Worm (Caenorhabditis elegans) whole organism, young adult: ENCODE measurements around the gene unc-7.

ENCODE experiments used
- B0336.3 ChIP-seq: fragments of 200-800 bp; sonication (Bioruptor generic); IDR thresholded peaks from 2 replicates; pipeline ENCODE4 v1.3.6; 2022; ENCODE audit warnings: missing genetic modification characterization, missing compliant biosample characterization
- F33H1.4 ChIP-seq: fragments of 200-800 bp; sonication (Bioruptor generic); IDR thresholded peaks from 2 replicates; pipeline ENCODE4 v1.3.6; 2022; ENCODE audit warnings: missing genetic modification reagents, missing genetic modification characterization, missing compliant biosample characterization
- F49E8.2 ChIP-seq: sonication (generic microtip); optimal IDR thresholded peaks from 3 replicates; lab custom pipeline; 2017; ENCODE audit warnings: missing genetic modification characterization, mild to moderate bottlenecking, missing compliant biosample characterization, antibody characterized with exemption, moderate library complexity; ENCODE audit not compliant: insufficient read depth
- T07F8.4 ChIP-seq: sonication (generic microtip); optimal IDR thresholded peaks from 2 replicates; lab custom pipeline; 2016; ENCODE audit warnings: mild to moderate bottlenecking, missing genetic modification characterization, moderate library complexity, missing compliant biosample characterization
- ZK185.1 ChIP-seq: sonication (generic microtip); optimal IDR thresholded peaks from 2 replicates; lab custom pipeline; 2016; ENCODE audit warnings: mild to moderate bottlenecking, missing genetic modification characterization, missing compliant biosample characterization; ENCODE audit not compliant: poor library complexity, severe bottlenecking
- ama-1 ChIP-seq, 3 experiments: fragments of 150-350 bp in 1 of 3; sonication (generic microtip) in 2 of 3; optimal IDR thresholded peaks; 2 replicates each; lab custom pipeline; 2014 to 2018; ENCODE audit warnings: missing biosample characterization in 2 of 3, missing genetic modification characterization in 2 of 3, missing genetic modification reagents in 2 of 3
- attf-3 ChIP-seq: fragments of 200-800 bp; sonication (Bioruptor generic); conservative IDR thresholded peaks from 2 replicates; pipeline ENCODE4 v1.3.6; 2022; ENCODE audit warnings: missing genetic modification reagents, missing genetic modification characterization, missing compliant biosample characterization
- attf-6 ChIP-seq: fragments of 200-800 bp; sonication (Bioruptor generic); IDR thresholded peaks from 2 replicates; pipeline ENCODE4 v1.3.6; 2022; ENCODE audit warnings: missing genetic modification reagents, missing genetic modification characterization, missing compliant biosample characterization
- bed-1 ChIP-seq: fragments of 200-800 bp; sonication (Bioruptor generic); IDR thresholded peaks from 2 replicates; pipeline ENCODE4 v1.3.6; 2022; ENCODE audit warnings: missing genetic modification reagents, missing genetic modification characterization, missing compliant biosample characterization
- bed-2 ChIP-seq: fragments of 200-800 bp; sonication (Bioruptor generic); IDR thresholded peaks from 2 replicates; pipeline ENCODE4 v1.3.6; 2022; ENCODE audit warnings: missing genetic modification reagents, missing genetic modification characterization, missing compliant biosample characterization
- cebp-1 ChIP-seq, 2 experiments: fragments of 200-800 bp in 1 of 2; sonication (Bioruptor generic) in 1 of 2; sonication (generic microtip) in 1 of 2; IDR thresholded peaks in 1 of 2; optimal IDR thresholded peaks in 1 of 2; 2 replicates each; pipeline versions ENCODE4 v1.3.6 to Lab custom; 2017 to 2022; ENCODE audit warnings: missing compliant biosample characterization in 2 of 2, missing genetic modification characterization in 2 of 2, mild to moderate bottlenecking in 1 of 2, missing genetic modification reagents in 1 of 2, moderate library complexity in 1 of 2
- ceh-58 ChIP-seq: fragments of 200-800 bp; sonication (Bioruptor generic); IDR thresholded peaks from 2 replicates; pipeline ENCODE4 v1.3.6; 2022; ENCODE audit warnings: missing genetic modification characterization, missing compliant biosample characterization
- ceh-79 ChIP-seq: sonication (generic microtip); optimal IDR thresholded peaks from 2 replicates; lab custom pipeline; 2017; ENCODE audit warnings: mild to moderate bottlenecking, missing genetic modification characterization, missing compliant biosample characterization
- ceh-91 ChIP-seq: fragments of 200-800 bp; sonication (Bioruptor generic); IDR thresholded peaks from 2 replicates; pipeline ENCODE4 v1.3.6; 2022; ENCODE audit warnings: missing genetic modification reagents, missing genetic modification characterization, missing compliant biosample characterization
- efl-1 ChIP-seq: fragments of 150-350 bp; optimal IDR thresholded peaks from 2 replicates; lab custom pipeline; 2014; ENCODE audit warnings: missing biosample characterization, missing genetic modification reagents, missing genetic modification characterization
- ets-4 ChIP-seq: fragments of 200-800 bp; sonication (Bioruptor generic); optimal IDR thresholded peaks from 2 replicates; lab custom pipeline; 2018; ENCODE audit warnings: mild to moderate bottlenecking, missing genetic modification characterization, missing compliant biosample characterization
- him-1 ChIP-seq: sonication (generic microtip); optimal IDR thresholded peaks from 2 replicates; lab custom pipeline; 2016; ENCODE audit warnings: missing genotype, missing genetic modification reagents, missing genetic modification characterization, missing compliant biosample characterization
- hlh-12 ChIP-seq: sonication (generic microtip); optimal IDR thresholded peaks from 2 replicates; lab custom pipeline; 2016; ENCODE audit warnings: missing genetic modification characterization, missing compliant biosample characterization
- lin-26 ChIP-seq: fragments of 200-800 bp; sonication (Bioruptor generic); IDR thresholded peaks from 2 replicates; pipeline ENCODE4 v1.3.6; 2022; ENCODE audit warnings: missing genetic modification reagents, missing genetic modification characterization, missing compliant biosample characterization
- lir-1 ChIP-seq: fragments of 200-800 bp; sonication (Bioruptor generic); conservative IDR thresholded peaks from 2 replicates; pipeline ENCODE4 v1.3.6; 2022; ENCODE audit warnings: missing genetic modification reagents, missing genetic modification characterization, missing compliant biosample characterization
- lsl-1 ChIP-seq: fragments of 200-800 bp; sonication (Bioruptor generic); optimal IDR thresholded peaks from 2 replicates; lab custom pipeline; 2018; ENCODE audit warnings: mild to moderate bottlenecking, missing genetic modification characterization, moderate library complexity, missing compliant biosample characterization
- lsy-27 ChIP-seq: sonication (generic microtip); optimal IDR thresholded peaks from 2 replicates; lab custom pipeline; 2017; ENCODE audit warnings: missing genetic modification characterization, mild to moderate bottlenecking, missing compliant biosample characterization, antibody characterized with exemption, missing genotype, borderline replicate concordance; ENCODE audit not compliant: insufficient read depth
- mel-28 ChIP-seq: sonication (generic microtip); optimal IDR thresholded peaks from 2 replicates; lab custom pipeline; 2016; ENCODE audit warnings: borderline replicate concordance, mild to moderate bottlenecking, missing genetic modification characterization, missing compliant biosample characterization
- nhr-27 ChIP-seq: fragments of 200-800 bp; sonication (Bioruptor generic); optimal IDR thresholded peaks from 2 replicates; lab custom pipeline; 2018; ENCODE audit warnings: mild to moderate bottlenecking, missing genetic modification characterization, moderate library complexity, missing compliant biosample characterization
- nhr-80 ChIP-seq: sonication (generic microtip); optimal IDR thresholded peaks from 2 replicates; lab custom pipeline; 2016; ENCODE audit warnings: missing genetic modification characterization, missing compliant biosample characterization
- rec-8 ChIP-seq, 2 experiments: sonication (generic microtip); optimal IDR thresholded peaks; 2 replicates each; lab custom pipeline; 2016; ENCODE audit warnings: mild to moderate bottlenecking in 2 of 2, missing genetic modification characterization in 2 of 2, missing genetic modification reagents in 2 of 2, missing genotype in 2 of 2, missing biosample characterization in 1 of 2, missing compliant biosample characterization in 1 of 2, moderate library complexity in 1 of 2
- rpc-1 ChIP-seq, 2 experiments: fragments of 150-350 bp in 1 of 2; sonication (generic microtip) in 1 of 2; optimal IDR thresholded peaks; 2 replicates each; lab custom pipeline; 2014 to 2018; ENCODE audit warnings: missing biosample characterization in 1 of 2, missing genetic modification characterization in 1 of 2, missing genetic modification reagents in 1 of 2, missing genotype in 1 of 2
- sea-2 ChIP-seq: fragments of 200-800 bp; sonication (Bioruptor generic); IDR thresholded peaks from 2 replicates; pipeline ENCODE4 v1.3.6; 2022; ENCODE audit warnings: missing genetic modification characterization, missing compliant biosample characterization
- snpc-4 ChIP-seq, 5 experiments: fragments of 150-350 bp in 1 of 5; sonication (generic microtip) in 4 of 5; optimal IDR thresholded peaks; 2 replicates each; lab custom pipeline; 2014 to 2018; ENCODE audit warnings: missing genetic modification characterization in 5 of 5, missing biosample characterization in 3 of 5, antibody characterized with exemption in 2 of 5, mild to moderate bottlenecking in 2 of 5, missing compliant biosample characterization in 2 of 5, missing genotype in 2 of 5, moderate library complexity in 2 of 5, missing genetic modification reagents in 1 of 5
- somi-1 ChIP-seq: fragments of 200-800 bp; sonication (Bioruptor generic); optimal IDR thresholded peaks from 2 replicates; lab custom pipeline; 2018; ENCODE audit warnings: mild to moderate bottlenecking, missing genetic modification characterization, missing compliant biosample characterization
- ztf-22 ChIP-seq: fragments of 200-800 bp; sonication (Bioruptor generic); optimal IDR thresholded peaks from 2 replicates; lab custom pipeline; 2018; ENCODE audit warnings: mild to moderate bottlenecking, missing genetic modification characterization, moderate library complexity, missing compliant biosample characterization
- ztf-25 ChIP-seq: fragments of 200-800 bp; sonication (Bioruptor generic); IDR thresholded peaks from 2 replicates; pipeline ENCODE4 v1.3.6; 2022; ENCODE audit warnings: missing genetic modification reagents, missing genetic modification characterization, missing compliant biosample characterization

Gene unc-7

ce11 chrX:15173303-15173904, 25.9 kb upstream of the unc-7 start, which contains the start of gene ucr-2.2 (continued):
- peak; percentile 34 for TF ChIP-seq somi-1 (GFP tag; lab: Kevin White, UChicago)

ce11 chrX:15170958-15171357, 23.4 kb upstream of the unc-7 start:
- TF ChIP-seq lir-1 (GFP tag; lab: Robert Waterston, UW) (no peak), rpc-1 (optimal IDR thresholded peaks at IDR 0.05; lab: Kevin White, UChicago) (no peak), rpc-1 (tag; optimal IDR thresholded peaks at IDR 0.05; lab: Kevin White, UChicago) (no peak), snpc-4 (GFP tag; optimal IDR thresholded peaks at IDR 0.05; lab: Kevin White, UChicago) (no peak), snpc-4 (tag; optimal IDR thresholded peaks at IDR 0.05; lab: Kevin White, UChicago) (peak; percentile 39 to 93 (median 72))

- TF ChIP-seq rec-8 (tag; optimal IDR thresholded peaks at IDR 0.05; lab: Kevin White, UChicago), result no peak
- TF ChIP-seq cebp-1 (GFP tag; IDR thresholded peaks at IDR 0.05; lab: Robert Waterston, UW), result no peak
- TF ChIP-seq cebp-1 (tag; optimal IDR thresholded peaks at IDR 0.05; lab: Kevin White, UChicago), result no peak
- no peak for TF ChIP-seq ZK185.1 (tag; lab: Kevin White, UChicago)
- TF ChIP-seq lsl-1 (GFP tag; lab: Kevin White, UChicago), result no peak
- no peak for TF ChIP-seq ceh-58 (GFP tag; lab: Robert Waterston, UW)
- TF ChIP-seq ama-1 (optimal IDR thresholded peaks at IDR 0.05; lab: Kevin White, UChicago), result no peak
- no peak for TF ChIP-seq ama-1 (GFP tag; optimal IDR thresholded peaks at IDR 0.05; lab: Kevin White, UChicago)
- no peak for TF ChIP-seq sea-2 (GFP tag; lab: Robert Waterston, UW)
- TF ChIP-seq F33H1.4 (GFP tag; lab: Robert Waterston, UW), result no peak
- no peak for TF ChIP-seq ceh-79 (tag; lab: Kevin White, UChicago)
- TF ChIP-seq bed-1 (GFP tag; lab: Robert Waterston, UW), result no peak
- TF ChIP-seq lsy-27 (tag; lab: Kevin White, UChicago), result no peak
- TF ChIP-seq ztf-22 (GFP tag; lab: Kevin White, UChicago), result no peak
- TF ChIP-seq F49E8.2, result no peak
- TF ChIP-seq attf-6 (GFP tag; lab: Robert Waterston, UW), result no peak
Observed at ce11 chrX:15168424-15168823, 20.9 kb upstream of the unc-7 start, which contains the start of gene ocr-3. ocr-3 (plus strand) TSS chrX:15168724.

- TF ChIP-seq ama-1 (optimal IDR thresholded peaks at IDR 0.05; lab: Kevin White, UChicago) (no peak), ama-1 (GFP tag; optimal IDR thresholded peaks at IDR 0.05; lab: Kevin White, UChicago) (no peak), nhr-80 (peak; percentile 80), ztf-25 (GFP tag; lab: Robert Waterston, UW) (no peak)
Observed at ce11 chrX:15167692-15168091, 20.2 kb upstream of the unc-7 start.

- TF ChIP-seq mel-28 (no peak), nhr-80 (no peak), lin-26 (GFP tag; lab: Robert Waterston, UW) (no peak), him-1 (tag; lab: Kevin White, UChicago) (no peak), B0336.3 (GFP tag; lab: Robert Waterston, UW) (no peak), ceh-91 (GFP tag; lab: Robert Waterston, UW) (no peak), efl-1 (no peak), bed-2 (GFP tag; lab: Robert Waterston, UW) (no peak), hlh-12 (tag; lab: Kevin White, UChicago) (no peak), attf-3 (GFP tag; lab: Robert Waterston, UW) (no peak), T07F8.4 (tag; lab: Kevin White, UChicago) (no peak), ets-4 (no peak), nhr-27 (tag; lab: Kevin White, UChicago) (no peak)
Observed at ce11 chrX:15166122-15166521, 18.6 kb upstream of the unc-7 start, which contains the start of gene T10B10.8. T10B10.8 (minus strand) TSS chrX:15166222.
